Worm (Caenorhabditis elegans) whole organism, young adult: ENCODE data around the gene Y55B1BL.1.

ENCODE experiments used
- B0019.2 ChIP-seq: fragments of 200-800 bp; sonication (Bioruptor generic); conservative IDR thresholded peaks from 2 replicates; pipeline ENCODE4 v1.3.6; 2022; ENCODE audit warnings: missing genetic modification reagents, missing genetic modification characterization, missing compliant biosample characterization
- C17E4.6 ChIP-seq: fragments of 200-800 bp; sonication (Bioruptor generic); IDR thresholded peaks from 2 replicates; pipeline ENCODE4 v1.3.6; 2022; ENCODE audit warnings: missing genetic modification reagents, missing genetic modification characterization, missing compliant biosample characterization
- F23B12.7 ChIP-seq: sonication (generic microtip); optimal IDR thresholded peaks from 2 replicates; lab custom pipeline; 2017; ENCODE audit warnings: missing genetic modification characterization, mild to moderate bottlenecking, missing compliant biosample characterization, antibody characterized with exemption, moderate library complexity; ENCODE audit not compliant: insufficient read depth
- Y53G8AR.9 ChIP-seq: fragments of 200-800 bp; sonication (Bioruptor generic); conservative IDR thresholded peaks from 2 replicates; pipeline ENCODE4 v1.3.6; 2022; ENCODE audit warnings: missing genetic modification reagents, missing genetic modification characterization, missing compliant biosample characterization
- Y56A3A.18 ChIP-seq: fragments of 200-800 bp; sonication (Bioruptor generic); IDR thresholded peaks from 2 replicates; pipeline ENCODE4 v1.3.6; 2022; ENCODE audit warnings: missing genetic modification reagents, missing genetic modification characterization, missing compliant biosample characterization
- Y79H2A.3 ChIP-seq: fragments of 200-800 bp; sonication (Bioruptor generic); conservative IDR thresholded peaks from 2 replicates; pipeline ENCODE4 v1.3.6; 2022; ENCODE audit warnings: missing genetic modification reagents, missing genetic modification characterization, missing compliant biosample characterization
- bed-1 ChIP-seq: fragments of 200-800 bp; sonication (Bioruptor generic); IDR thresholded peaks from 2 replicates; pipeline ENCODE4 v1.3.6; 2022; ENCODE audit warnings: missing genetic modification reagents, missing genetic modification characterization, missing compliant biosample characterization
- cebp-1 ChIP-seq, 2 experiments: fragments of 200-800 bp in 1 of 2; sonication (Bioruptor generic) in 1 of 2; sonication (generic microtip) in 1 of 2; IDR thresholded peaks in 1 of 2; optimal IDR thresholded peaks in 1 of 2; 2 replicates each; pipeline versions ENCODE4 v1.3.6 to Lab custom; 2017 to 2022; ENCODE audit warnings: missing compliant biosample characterization in 2 of 2, missing genetic modification characterization in 2 of 2, mild to moderate bottlenecking in 1 of 2, missing genetic modification reagents in 1 of 2, moderate library complexity in 1 of 2
- ceh-79 ChIP-seq: sonication (generic microtip); optimal IDR thresholded peaks from 2 replicates; lab custom pipeline; 2017; ENCODE audit warnings: mild to moderate bottlenecking, missing genetic modification characterization, missing compliant biosample characterization
- ceh-91 ChIP-seq: fragments of 200-800 bp; sonication (Bioruptor generic); IDR thresholded peaks from 2 replicates; pipeline ENCODE4 v1.3.6; 2022; ENCODE audit warnings: missing genetic modification reagents, missing genetic modification characterization, missing compliant biosample characterization
- chd-7 ChIP-seq: sonication (generic microtip); optimal IDR thresholded peaks from 2 replicates; lab custom pipeline; 2016; ENCODE audit warnings: mild to moderate bottlenecking, missing genetic modification characterization, moderate library complexity, missing compliant biosample characterization
- dox-1 ChIP-seq: fragments of 200-800 bp; sonication (Bioruptor generic); IDR thresholded peaks from 2 replicates; pipeline ENCODE4 v1.3.6; 2022; ENCODE audit warnings: missing genetic modification reagents, missing genetic modification characterization, missing compliant biosample characterization
- ekl-4 ChIP-seq: fragments of 200-800 bp; sonication (Bioruptor generic); IDR thresholded peaks from 2 replicates; pipeline ENCODE4 v1.3.6; 2022; ENCODE audit warnings: missing genetic modification reagents, missing genetic modification characterization, missing compliant biosample characterization
- fkh-3 ChIP-seq: sonication (generic microtip); optimal IDR thresholded peaks from 2 replicates; lab custom pipeline; 2016; ENCODE audit warnings: mild to moderate bottlenecking, missing genetic modification characterization, missing compliant biosample characterization
- him-1 ChIP-seq: sonication (generic microtip); optimal IDR thresholded peaks from 2 replicates; lab custom pipeline; 2016; ENCODE audit warnings: missing genotype, missing genetic modification reagents, missing genetic modification characterization, missing compliant biosample characterization
- hlh-12 ChIP-seq: sonication (generic microtip); optimal IDR thresholded peaks from 2 replicates; lab custom pipeline; 2016; ENCODE audit warnings: missing genetic modification characterization, missing compliant biosample characterization
- hrde-1 ChIP-seq: sonication (generic microtip); optimal IDR thresholded peaks from 2 replicates; lab custom pipeline; 2016; ENCODE audit warnings: missing genetic modification characterization, mild to moderate bottlenecking, missing compliant biosample characterization, moderate library complexity, missing genotype, missing genetic modification reagents, borderline replicate concordance
- hsf-1 ChIP-seq: fragments of 200-800 bp; sonication (Bioruptor generic); IDR thresholded peaks from 2 replicates; pipeline ENCODE4 v1.3.6; 2022; ENCODE audit warnings: missing genetic modification reagents, missing genetic modification characterization, missing compliant biosample characterization
- lin-35 ChIP-seq, 3 experiments: fragments of 150-350 bp in 2 of 3; sonication (generic microtip) in 1 of 3; optimal IDR thresholded peaks; 2 replicates each; lab custom pipeline; 2014 to 2018; ENCODE audit warnings: missing biosample characterization in 3 of 3, missing genetic modification characterization in 3 of 3, missing genetic modification reagents in 3 of 3
- lin-40 ChIP-seq: sonication (generic microtip); optimal IDR thresholded peaks from 2 replicates; lab custom pipeline; 2016; ENCODE audit warnings: missing genetic modification characterization, mild to moderate bottlenecking, missing compliant biosample characterization, missing genotype, missing genetic modification reagents
- lsl-1 ChIP-seq: fragments of 200-800 bp; sonication (Bioruptor generic); optimal IDR thresholded peaks from 2 replicates; lab custom pipeline; 2018; ENCODE audit warnings: mild to moderate bottlenecking, missing genetic modification characterization, moderate library complexity, missing compliant biosample characterization
- nhr-179 ChIP-seq: sonication (generic microtip); optimal IDR thresholded peaks from 2 replicates; lab custom pipeline; 2016; ENCODE audit warnings: mild to moderate bottlenecking, missing genetic modification characterization, missing compliant biosample characterization
- nhr-80 ChIP-seq: sonication (generic microtip); optimal IDR thresholded peaks from 2 replicates; lab custom pipeline; 2016; ENCODE audit warnings: missing genetic modification characterization, missing compliant biosample characterization
- rpc-1 ChIP-seq, 2 experiments: fragments of 150-350 bp in 1 of 2; sonication (generic microtip) in 1 of 2; optimal IDR thresholded peaks; 2 replicates each; lab custom pipeline; 2014 to 2018; ENCODE audit warnings: missing biosample characterization in 1 of 2, missing genetic modification characterization in 1 of 2, missing genetic modification reagents in 1 of 2, missing genotype in 1 of 2
- sea-2 ChIP-seq: fragments of 200-800 bp; sonication (Bioruptor generic); IDR thresholded peaks from 2 replicates; pipeline ENCODE4 v1.3.6; 2022; ENCODE audit warnings: missing genetic modification characterization, missing compliant biosample characterization
- snpc-1.1 ChIP-seq: sonication (generic microtip); optimal IDR thresholded peaks from 2 replicates; lab custom pipeline; 2017; ENCODE audit warnings: missing genetic modification characterization, mild to moderate bottlenecking, missing compliant biosample characterization, antibody characterized with exemption, moderate library complexity, missing genotype, missing genetic modification reagents; ENCODE audit not compliant: insufficient read depth
- snpc-1.3 ChIP-seq: sonication (generic microtip); optimal IDR thresholded peaks from 2 replicates; lab custom pipeline; 2017; ENCODE audit warnings: missing genetic modification characterization, mild to moderate bottlenecking, missing compliant biosample characterization, antibody characterized with exemption, moderate library complexity, missing genotype, missing genetic modification reagents; ENCODE audit not compliant: insufficient read depth
- sptf-2 ChIP-seq: fragments of 200-800 bp; sonication (Bioruptor generic); optimal IDR thresholded peaks from 2 replicates; lab custom pipeline; 2018; ENCODE audit warnings: mild to moderate bottlenecking, missing genetic modification characterization, missing compliant biosample characterization
- ztf-18 ChIP-seq: sonication (generic microtip); optimal IDR thresholded peaks from 2 replicates; lab custom pipeline; 2016; ENCODE audit warnings: missing genotype, mild to moderate bottlenecking, missing genetic modification characterization, missing compliant biosample characterization

The Y55B1BL.1 gene

DNA sequence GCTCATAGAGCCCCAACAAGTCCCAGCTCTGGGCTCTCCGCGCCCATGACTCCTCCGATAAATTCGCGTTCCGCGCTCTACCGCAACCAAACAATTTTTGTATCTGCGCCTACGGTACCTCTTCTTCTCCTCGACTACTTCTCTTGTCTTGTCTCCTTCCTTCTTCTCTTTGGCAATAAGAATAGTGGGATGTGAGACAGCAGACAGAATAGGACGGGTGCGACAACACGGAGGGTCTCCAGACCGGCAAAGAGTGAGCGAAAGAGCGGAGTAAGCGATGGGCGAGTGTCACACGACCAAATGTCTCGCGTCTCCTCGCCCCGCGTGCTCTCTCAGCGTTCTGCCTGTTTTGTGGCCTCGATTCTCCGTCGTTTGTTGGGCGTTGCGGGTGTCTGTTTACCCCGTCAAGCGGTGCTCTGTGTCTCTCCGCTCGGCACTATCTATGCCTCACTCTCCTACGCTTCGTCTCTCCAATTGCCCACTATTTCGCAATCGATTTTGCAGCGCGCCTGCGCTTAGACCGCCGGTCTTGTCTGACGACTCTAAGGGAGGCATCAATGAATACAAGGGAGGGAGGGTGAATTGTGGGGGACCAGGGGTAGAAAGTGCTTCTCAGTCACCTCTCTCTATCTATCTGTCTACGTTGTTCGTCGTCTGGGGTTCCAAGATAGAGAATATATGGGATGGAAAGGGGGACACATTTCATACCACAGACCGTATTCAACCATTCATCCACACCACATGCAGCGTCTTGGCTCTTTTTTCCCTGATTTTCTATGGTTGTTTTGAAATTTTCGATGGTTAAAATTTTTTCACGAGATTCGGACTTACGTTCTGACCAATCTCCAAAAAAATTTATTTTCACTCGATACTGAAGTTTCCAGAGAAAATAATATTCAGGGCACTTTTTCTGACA lies 47.4 kb upstream of the Y55B1BL.1 start, which contains the start of gene gei-4 (continued):
- TF ChIP-seq fkh-3 (no peak), snpc-1.1 (tag; lab: Kevin White, UChicago) (no peak), Y53G8AR.9 (GFP tag; lab: Robert Waterston, UW) (peak; percentile 73; the same call in 1 of the 2 replicates)

DNA sequence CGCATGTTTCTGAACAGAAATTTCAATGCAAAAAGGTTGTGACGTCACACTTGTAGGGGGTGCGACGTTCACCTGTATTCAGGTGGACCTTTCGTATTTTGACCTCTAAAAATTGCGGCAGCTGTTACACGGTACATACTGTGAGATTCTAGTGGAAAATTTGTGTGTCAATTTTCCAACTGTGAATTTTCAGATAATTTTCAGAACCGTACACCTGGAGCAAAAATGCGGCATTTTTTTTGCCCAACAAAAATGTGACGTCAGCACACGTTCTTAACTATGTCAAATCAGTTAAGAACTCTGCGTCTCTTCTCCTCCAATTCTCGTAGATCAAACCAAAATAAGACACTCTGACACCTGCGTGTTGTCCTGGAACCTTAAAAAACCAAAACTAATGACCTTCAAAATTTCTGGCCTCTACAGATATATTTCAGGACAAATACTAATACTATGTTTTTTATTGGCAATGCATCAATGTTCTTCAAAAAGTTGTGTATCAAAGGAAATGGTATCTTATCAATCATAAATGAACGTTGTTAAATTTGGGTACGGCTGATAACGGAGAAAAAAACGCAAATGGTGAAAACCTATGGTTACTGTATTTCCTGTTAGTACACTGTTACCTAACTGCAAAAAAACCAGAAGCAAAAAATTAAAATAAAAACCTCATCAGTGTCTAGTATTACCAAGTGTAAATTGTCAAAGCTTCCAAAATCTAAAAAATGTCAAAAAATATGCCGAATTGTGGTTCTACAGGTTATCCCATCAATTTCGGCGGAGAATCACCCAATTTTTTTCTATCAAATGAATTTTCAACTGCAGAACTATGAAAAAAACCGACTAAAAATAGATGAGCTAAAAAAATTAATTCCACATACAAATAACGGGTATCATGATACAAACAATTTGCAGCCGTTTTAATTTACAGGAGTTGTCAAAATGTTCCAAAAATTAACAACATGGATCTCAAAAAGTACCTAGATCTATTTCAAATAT lies 45.0 kb upstream of the Y55B1BL.1 start:
- TF ChIP-seq sptf-2 (GFP tag; lab: Kevin White, UChicago), result no peak
- peak; percentile 70 for TF ChIP-seq nhr-80 (tag; lab: Kevin White, UChicago)
- TF ChIP-seq lin-40 (tag; lab: Kevin White, UChicago), result peak; percentile 9
- TF ChIP-seq hrde-1 (tag; lab: Kevin White, UChicago), result no peak
- TF ChIP-seq Y53G8AR.9 (GFP tag; lab: Robert Waterston, UW), result 0 out of 2 replicates have a peak, but pooled peaks have one; percentile 19
- TF ChIP-seq chd-7 (tag; lab: Kevin White, UChicago), result no peak
- 0 out of 2 replicates have a peak, but pooled peaks have one; percentile 11 for TF ChIP-seq Y56A3A.18 (GFP tag; lab: Robert Waterston, UW)
- TF ChIP-seq him-1, result no peak
- no peak for TF ChIP-seq C17E4.6
- no peak for TF ChIP-seq nhr-179
- no peak for TF ChIP-seq ztf-18 (tag; lab: Kevin White, UChicago)
- peak in 1 of 3 experiments; percentile 29 for TF ChIP-seq lin-35 (GFP tag; optimal IDR thresholded peaks at IDR 0.05; lab: Kevin White, UChicago)

ce11 chrIII:358106-358505 lies 44.1 kb upstream of the Y55B1BL.1 start:
- TF ChIP-seq rpc-1 (optimal IDR thresholded peaks at IDR 0.05; lab: Kevin White, UChicago), result no peak
- no peak for TF ChIP-seq rpc-1 (tag; optimal IDR thresholded peaks at IDR 0.05; lab: Kevin White, UChicago)
- no peak for TF ChIP-seq ceh-91 (GFP tag; lab: Robert Waterston, UW)
- no peak for TF ChIP-seq B0019.2 (GFP tag; lab: Robert Waterston, UW)
- TF ChIP-seq snpc-1.3 (tag; lab: Kevin White, UChicago), result no peak
- TF ChIP-seq bed-1 (GFP tag; lab: Robert Waterston, UW), result no peak
- TF ChIP-seq Y79H2A.3 (GFP tag; lab: Robert Waterston, UW), result no peak

- TF ChIP-seq F23B12.7, result no peak
- no peak for TF ChIP-seq ceh-79 (tag; lab: Kevin White, UChicago)
- TF ChIP-seq sea-2 (GFP tag; lab: Robert Waterston, UW), result no peak
- no peak for TF ChIP-seq ekl-4 (GFP tag; lab: Robert Waterston, UW)
- no peak for TF ChIP-seq lsl-1 (GFP tag; lab: Kevin White, UChicago)
- no peak for TF ChIP-seq hlh-12 (tag; lab: Kevin White, UChicago)
- TF ChIP-seq ztf-18 (tag; lab: Kevin White, UChicago), result no peak
- TF ChIP-seq hsf-1, result no peak
- no peak for TF ChIP-seq dox-1 (GFP tag; lab: Robert Waterston, UW)
- TF ChIP-seq cebp-1 (GFP tag; IDR thresholded peaks at IDR 0.05; lab: Robert Waterston, UW), result no peak
- TF ChIP-seq cebp-1 (tag; optimal IDR thresholded peaks at IDR 0.05; lab: Kevin White, UChicago), result no peak
These were observed 41.9 kb upstream of the Y55B1BL.1 start for ce11 chrIII:360315-360714.
